Worm (Caenorhabditis elegans): ENCODE results near the gene lgc-40.

The lgc-40 gene

ce11 chrX:2364703-2365299 lies 4.9 kb downstream of the lgc-40 start (continued):
- TF ChIP-seq nhr-23 (tag; optimal IDR thresholded peaks at IDR 0.05), result no peak
- peak; percentile 92 for TF ChIP-seq gmeb-1 (tag; optimal IDR thresholded peaks at IDR 0.05)
- TF ChIP-seq nhr-10 (tag; optimal IDR thresholded peaks at IDR 0.05), result peak; percentile 91
- no peak for TF ChIP-seq ceh-16 (tag; optimal IDR thresholded peaks at IDR 0.05)
- no peak for TF ChIP-seq peb-1 (tag; optimal IDR thresholded peaks at IDR 0.05)
- TF ChIP-seq nhr-11 (tag; optimal IDR thresholded peaks at IDR 0.05), result peak; percentile 17
- peak; percentile 84 for TF ChIP-seq F13H6.1 (tag; optimal IDR thresholded peaks at IDR 0.05)
- TF ChIP-seq nhr-6 (tag; optimal IDR thresholded peaks at IDR 0.05), result peak; percentile 89
- peak; percentile 86 for TF ChIP-seq skn-1 (tag; optimal IDR thresholded peaks at IDR 0.05)
- TF ChIP-seq Y55F3AM.14 (GFP tag; optimal IDR thresholded peaks at IDR 0.05), result peak; percentile 53

DNA sequence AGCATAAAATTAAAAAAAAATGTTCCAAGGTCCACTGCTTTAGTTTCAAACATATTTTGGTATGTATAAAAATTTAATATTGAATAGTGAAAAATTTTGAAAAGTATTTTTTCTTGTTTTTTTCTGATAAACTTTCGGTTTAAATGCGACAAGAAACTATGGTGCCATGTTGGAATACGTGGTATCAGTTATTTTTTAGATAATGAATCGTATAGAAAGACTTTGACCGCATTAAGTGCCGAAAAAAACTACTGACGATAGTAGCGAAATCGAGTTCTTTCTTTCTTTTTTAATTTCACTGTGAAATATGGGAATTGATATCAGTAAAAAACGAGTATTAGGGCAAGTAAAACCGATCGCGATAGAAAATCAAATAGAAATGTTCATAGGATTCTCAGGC lies 6.0 kb downstream of the lgc-40 start, which contains the start of gene T24D8.6:
T24D8.6 (minus strand) TSS at position 101 of the 400 bp plus-strand sequence.
- no peak for TF ChIP-seq crh-2 (tag; optimal IDR thresholded peaks at IDR 0.05)

ce11 chrX:2368042-2368814 lies 8.3 kb downstream of the lgc-40 start:
- TF ChIP-seq nhr-129 (tag; optimal IDR thresholded peaks at IDR 0.05) (peak; percentile 28), nhr-25 (tag; optimal IDR thresholded peaks at IDR 0.05) (peak; percentile 83), fos-1 (tag; optimal IDR thresholded peaks at IDR 0.05) (no peak), sma-9 (GFP tag; optimal IDR thresholded peaks at IDR 0.05) (peak; percentile 47), sma-9 (tag; optimal IDR thresholded peaks at IDR 0.05) (no peak), ama-1 (optimal IDR thresholded peaks at IDR 0.05) (no peak), F13H6.1 (tag; optimal IDR thresholded peaks at IDR 0.05) (peak; percentile 43), blmp-1 (tag; optimal IDR thresholded peaks at IDR 0.05; ENCODE audit: insufficient read depth) (peak; percentile 85), lsy-2 (tag; optimal IDR thresholded peaks at IDR 0.05) (no peak), nhr-11 (tag; optimal IDR thresholded peaks at IDR 0.05) (no peak), sma-3 (GFP tag; optimal IDR thresholded peaks at IDR 0.05) (no peak), crh-2 (tag; optimal IDR thresholded peaks at IDR 0.05) (no peak)

- TF ChIP-seq nhr-25 (tag; optimal IDR thresholded peaks at IDR 0.05) (no peak), fos-1 (tag; optimal IDR thresholded peaks at IDR 0.05) (peak; percentile 28)
These were observed 9.2 kb downstream of the lgc-40 start for ce11 chrX:2369073-2369472.

ce11 chrX:2370655-2371054 lies 10.8 kb downstream of the lgc-40 start:
- TF ChIP-seq snpc-4 (tag; optimal IDR thresholded peaks at IDR 0.05) (no peak), peb-1 (tag; optimal IDR thresholded peaks at IDR 0.05) (no peak), C34F6.9 (tag; optimal IDR thresholded peaks at IDR 0.05) (no peak), F13H6.1 (tag; optimal IDR thresholded peaks at IDR 0.05) (no peak), fos-1 (tag; optimal IDR thresholded peaks at IDR 0.05) (peak; percentile 77), dmd-4 (tag; optimal IDR thresholded peaks at IDR 0.05) (no peak), nhr-12 (tag; optimal IDR thresholded peaks at IDR 0.05) (no peak), R02D3.7 (tag; optimal IDR thresholded peaks at IDR 0.05) (no peak), crh-2 (tag; optimal IDR thresholded peaks at IDR 0.05) (peak; percentile 61), nhr-10 (tag; optimal IDR thresholded peaks at IDR 0.05) (no peak), elt-1 (tag; optimal IDR thresholded peaks at IDR 0.05) (no peak)

DNA sequence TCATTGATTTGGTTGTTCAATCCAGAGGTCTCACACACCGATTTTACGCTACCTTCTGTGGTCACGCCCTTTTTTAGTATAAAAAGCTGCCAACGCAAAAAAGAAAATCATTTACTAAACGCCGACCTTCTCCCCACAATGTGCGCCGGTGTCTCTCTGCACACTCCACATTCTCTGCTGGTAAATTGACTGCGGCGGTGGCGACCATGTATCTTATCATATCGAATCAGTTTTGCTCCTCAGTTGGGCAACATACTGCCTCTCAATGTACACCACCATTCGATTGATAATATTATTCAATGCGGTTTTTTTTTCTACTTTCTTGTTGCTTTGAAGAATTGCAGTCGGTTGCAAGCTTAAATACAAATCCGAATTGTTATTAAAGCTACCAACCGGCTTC lies 12.2 kb downstream of the lgc-40 start:
- TF ChIP-seq gmeb-1 (tag; optimal IDR thresholded peaks at IDR 0.05), result peak; percentile 10
- TF ChIP-seq fos-1 (tag; optimal IDR thresholded peaks at IDR 0.05), result peak; percentile 45
- no peak for TF ChIP-seq nhr-237 (tag; optimal IDR thresholded peaks at IDR 0.05)
- peak; percentile 17 for TF ChIP-seq nhr-129 (tag; optimal IDR thresholded peaks at IDR 0.05)
- no peak for TF ChIP-seq dmd-4 (tag; optimal IDR thresholded peaks at IDR 0.05)
- peak; percentile 7 for TF ChIP-seq crh-2 (tag; optimal IDR thresholded peaks at IDR 0.05)

All from whole organism, L2 larva.